Fruit fly (Drosophila melanogaster) whole organism, wandering third instar larva: ENCODE data around the gene CG31808.

Experiments
- Dfd ChIP-seq: fragments of >200 bp; optimal IDR thresholded peaks from 2 replicates; lab custom pipeline; 2017; ENCODE audit warnings: missing biosample characterization, missing genetic modification characterization
- Dif ChIP-seq: fragments of 200-275, 200-300 bp; sonication (Bioruptor generic); optimal IDR thresholded peaks from 2 replicates; lab custom pipeline; 2018; ENCODE audit warnings: missing biosample characterization, missing genetic modification characterization; ENCODE audit not compliant: partially characterized antibody
- OdsH ChIP-seq: fragments of 200-800 bp; sonication (Bioruptor generic); optimal IDR thresholded peaks from 2 replicates; lab custom pipeline; 2016; ENCODE audit warnings: missing biosample characterization, mild to moderate bottlenecking, missing genetic modification characterization
- fru ChIP-seq: fragments of 200-800 bp; sonication (Bioruptor generic); optimal IDR thresholded peaks from 3 replicates; lab custom pipeline; 2016; ENCODE audit warnings: missing biosample characterization, mild to moderate bottlenecking, missing genetic modification characterization
- h ChIP-seq: fragments of 200-800 bp; sonication (Bioruptor generic); optimal IDR thresholded peaks from 3 replicates; lab custom pipeline; 2016; ENCODE audit warnings: missing biosample characterization, mild to moderate bottlenecking, missing genetic modification characterization
- lola ChIP-seq: fragments of >200 bp; optimal IDR thresholded peaks from 2 replicates; lab custom pipeline; 2017; ENCODE audit warnings: missing biosample characterization, missing genetic modification characterization
- psq ChIP-seq: fragments of 200-800 bp; sonication (Bioruptor generic); optimal IDR thresholded peaks from 3 replicates; lab custom pipeline; 2017; ENCODE audit warnings: missing biosample characterization, mild to moderate bottlenecking, missing genetic modification characterization, moderate library complexity

- TF ChIP-seq OdsH (GFP tag; lab: Kevin White, UChicago) (peak; percentile 60), Dfd (no peak), Dif (GFP tag; lab: Kevin White, UChicago) (no peak), psq (GFP tag; lab: Kevin White, UChicago) (peak; percentile 72), lola (GFP tag; lab: Kevin White, UChicago) (no peak), h (GFP tag; lab: Kevin White, UChicago) (peak; percentile 87), fru (GFP tag; lab: Kevin White, UChicago) (peak; percentile 81)
These were observed 31.8 kb downstream of the CG31808 start, which contains the start of gene CG31807 for dm6 chr2L:16683958-16684877.
